Worm (Caenorhabditis elegans) whole organism, mixed stage, embryonic: ENCODE data around the gene rfs-1.

Source experiments
- drap-1 ChIP-seq: fragments of 200-800 bp; sonication (Bioruptor generic); optimal IDR thresholded peaks from 3 replicates; lab custom pipeline; 2018; ENCODE audit warnings: mild to moderate bottlenecking, missing genetic modification characterization, missing compliant biosample characterization
- lin-13 ChIP-seq: fragments of 150-350 bp; optimal IDR thresholded peaks from 2 replicates; lab custom pipeline; 2014; ENCODE audit warnings: missing biosample characterization, missing genetic modification characterization
- lsy-2 ChIP-seq: fragments of 150-350 bp; optimal IDR thresholded peaks from 2 replicates; lab custom pipeline; 2014; ENCODE audit warnings: missing biosample characterization, missing genetic modification characterization
- nhr-28 ChIP-seq: fragments of 150-350 bp; optimal IDR thresholded peaks from 2 replicates; lab custom pipeline; 2014; ENCODE audit warnings: missing biosample characterization, missing genetic modification characterization
- snpc-4 ChIP-seq: fragments of 150-350 bp; optimal IDR thresholded peaks from 2 replicates; lab custom pipeline; 2014; ENCODE audit warnings: missing biosample characterization, missing genetic modification characterization
- unc-62 ChIP-seq: fragments of 150-350 bp; optimal IDR thresholded peaks from 2 replicates; lab custom pipeline; 2014; ENCODE audit warnings: missing biosample characterization, missing genetic modification reagents, missing genetic modification characterization
- zip-8 ChIP-seq: fragments of 150-350 bp; optimal IDR thresholded peaks from 2 replicates; lab custom pipeline; 2014; ENCODE audit warnings: missing biosample characterization, missing genetic modification characterization

DNA sequence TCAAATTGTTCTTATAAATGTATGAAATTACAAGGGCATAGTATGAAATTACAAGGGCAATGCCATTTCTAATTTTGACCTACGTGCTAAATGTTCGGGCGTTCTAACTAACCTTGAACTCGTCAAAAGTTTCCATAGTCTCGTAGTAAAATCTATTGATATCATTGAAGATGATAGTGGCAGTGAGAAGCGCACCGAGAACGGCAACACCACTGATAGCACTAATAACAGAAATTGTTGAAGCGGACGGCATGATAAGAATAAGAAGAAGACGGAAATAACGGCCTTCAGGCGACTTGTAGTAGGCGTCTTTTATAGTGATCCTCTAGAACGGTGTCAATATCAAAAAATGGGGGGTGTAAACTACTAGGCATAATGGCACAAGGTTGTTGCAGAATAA lies 37.1 kb downstream of the rfs-1 start, which contains the start of gene col-91:
- TF ChIP-seq snpc-4 (no peak), zip-8 (tag; lab: Kevin White, UChicago) (no peak), unc-62 (GFP tag; lab: Kevin White, UChicago) (no peak), nhr-28 (tag; lab: Kevin White, UChicago) (no peak), lsy-2 (tag; lab: Kevin White, UChicago) (no peak), drap-1 (GFP tag; lab: Kevin White, UChicago) (no peak), lin-13 (tag; lab: Kevin White, UChicago) (no peak)
